Fruit fly (Drosophila melanogaster): ENCODE data around the gene CG1637.

Gene CG1637

DNA sequence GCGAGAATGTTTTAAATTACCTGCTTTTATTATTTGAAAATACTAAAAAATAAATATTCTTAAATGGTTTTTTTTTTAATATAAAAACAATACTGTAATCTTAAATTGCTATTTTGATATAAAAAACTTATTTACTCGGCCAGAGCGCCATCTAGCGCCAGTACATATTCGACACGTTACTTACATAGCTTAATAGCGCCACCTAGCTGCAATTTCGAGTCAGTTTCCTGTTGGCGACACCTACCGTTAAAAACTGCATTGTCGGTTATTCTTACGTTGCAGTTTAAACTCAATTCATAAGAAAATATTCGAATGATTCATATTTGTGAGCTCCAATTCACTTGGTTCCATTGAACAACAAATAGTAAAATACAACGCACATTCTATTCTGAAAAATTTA, 45.3 kb downstream of the CG1637 start (continued):
- TF ChIP-seq CG11398 (GFP tag; optimal IDR thresholded peaks at IDR 0.05) (peak; percentile 22), CG4282 (GFP tag; optimal IDR thresholded peaks at IDR 0.05) (no peak), CG32772 (GFP tag; IDR thresholded peaks at IDR 0.05) (peak; percentile 51), bbx (GFP tag; IDR thresholded peaks at IDR 0.05; ENCODE audit: partially characterized antibody) (peak; percentile 28; the same call in 1 of the 2 replicates), wor (GFP tag; IDR thresholded peaks at IDR 0.05) (peak; percentile 34; the same call in 1 of the 2 replicates), B-H2 (GFP tag; optimal IDR thresholded peaks at IDR 0.05) (peak; percentile 71), Lpt (GFP tag; optimal IDR thresholded peaks at IDR 0.05) (no peak), CG9932 (GFP tag; IDR thresholded peaks at IDR 0.05) (peak; percentile 71), CG2199 (GFP tag; IDR thresholded peaks at IDR 0.05) (peak; percentile 83), ttk (GFP tag; IDR thresholded peaks at IDR 0.05) (no peak), hth (optimal IDR thresholded peaks at IDR 0.05) (no peak), CG8478 (optimal IDR thresholded peaks at IDR 0.05) (no peak), kah (GFP tag; optimal IDR thresholded peaks at IDR 0.05) (no peak), CG32767 (GFP tag; IDR thresholded peaks at IDR 0.05) (no peak), CG1603 (tag; optimal IDR thresholded peaks at IDR 0.05) (peak; percentile 76), CG14441 (GFP tag; IDR thresholded peaks at IDR 0.05) (peak; percentile 75), CG18764 (GFP tag; optimal IDR thresholded peaks at IDR 0.05) (peak; percentile 49), Hr51 (GFP tag; optimal IDR thresholded peaks at IDR 0.05) (peak; percentile 29 to 60), fd96Cb (tag; optimal IDR thresholded peaks at IDR 0.05) (peak; percentile 30), hbn (GFP tag; IDR thresholded peaks at IDR 0.05; ENCODE audit: partially characterized antibody) (no peak), CG7963 (GFP tag; IDR thresholded peaks at IDR 0.05; ENCODE audit: partially characterized antibody) (no peak), gcm2 (GFP tag; optimal IDR thresholded peaks at IDR 0.05) (no peak), gfzf (GFP tag; optimal IDR thresholded peaks at IDR 0.05) (no peak), aop (GFP tag; IDR thresholded peaks at IDR 0.05) (0 out of 2 replicates have a peak, but pooled peaks have one; percentile 6), Ets65A (GFP tag) (peak; percentile 98), CrebB (tag; optimal IDR thresholded peaks at IDR 0.05) (no peak), kay (GFP tag; optimal IDR thresholded peaks at IDR 0.05) (peak; percentile 58), Rfx (GFP tag; IDR thresholded peaks at IDR 0.05) (peak; percentile 88), CG13296 (GFP tag; optimal IDR thresholded peaks at IDR 0.05) (peak; percentile 19), Asciz (GFP tag; optimal IDR thresholded peaks at IDR 0.05) (peak; percentile 6), CG14710 (tag; optimal IDR thresholded peaks at IDR 0.05) (peak; percentile 46), danr (GFP tag; IDR thresholded peaks at IDR 0.05) (peak; percentile 32; the same call in 1 of the 2 replicates), CG11456 (GFP tag; IDR thresholded peaks at IDR 0.05) (peak; percentile 95), CG4404 (GFP tag; IDR thresholded peaks at IDR 0.05) (no peak), bcd (GFP tag; optimal IDR thresholded peaks at IDR 0.05) (peak; percentile 67), Taf1 (GFP tag; IDR thresholded peaks at IDR 0.05) (no peak), CG12155 (GFP tag; optimal IDR thresholded peaks at IDR 0.05) (peak; percentile 50), dysf (GFP tag; IDR thresholded peaks at IDR 0.05) (peak; percentile 68; the same call in 2 of the 3 replicates), Lhr (GFP tag; optimal IDR thresholded peaks at IDR 0.05) (peak; percentile 67), Hand (GFP tag; optimal IDR thresholded peaks at IDR 0.05) (no peak), NfI (GFP tag; optimal IDR thresholded peaks at IDR 0.05) (peak; percentile 77), tio (GFP tag; optimal IDR thresholded peaks at IDR 0.05) (peak; percentile 9), CG12659 (GFP tag; optimal IDR thresholded peaks at IDR 0.05) (peak; percentile 55), eve (GFP tag; optimal IDR thresholded peaks at IDR 0.05) (no peak), exex (tag; optimal IDR thresholded peaks at IDR 0.05) (no peak), CG14860 (GFP tag; IDR thresholded peaks at IDR 0.05; ENCODE audit: partially characterized antibody) (no peak), gsb (GFP tag; IDR thresholded peaks at IDR 0.05) (no peak), cwo (GFP tag; optimal IDR thresholded peaks at IDR 0.05) (no peak), E2f1 (GFP tag; IDR thresholded peaks at IDR 0.05) (peak; percentile 64), nau (GFP tag; optimal IDR thresholded peaks at IDR 0.05) (no peak), CG34422 (GFP tag; IDR thresholded peaks at IDR 0.05) (peak; percentile 63; the same call in 1 of the 3 replicates)

Data from whole organism, embryonic.